Worm (Caenorhabditis elegans): ENCODE measurements around the gene rbd-1.

Gene rbd-1

ce11 chrIV:12746284-12746683 lies 21.5 kb downstream of the rbd-1 start, which contains the start of gene inx-6:
inx-6 (plus strand) TSS chrIV:12746584.
- TF ChIP-seq M03D4.4 (tag; optimal IDR thresholded peaks at IDR 0.05) = no peak
- TF ChIP-seq nhr-237 (tag; optimal IDR thresholded peaks at IDR 0.05) = no peak
- no peak for TF ChIP-seq nhr-28 (tag; optimal IDR thresholded peaks at IDR 0.05)
- TF ChIP-seq nhr-12 (tag; optimal IDR thresholded peaks at IDR 0.05) = no peak
- TF ChIP-seq sem-2 (GFP tag; optimal IDR thresholded peaks at IDR 0.05) = no peak
- no peak for TF ChIP-seq bed-3 (GFP tag; optimal IDR thresholded peaks at IDR 0.05)
- TF ChIP-seq lin-13 (tag; optimal IDR thresholded peaks at IDR 0.05) = no peak
- no peak for TF ChIP-seq unc-120 (tag; optimal IDR thresholded peaks at IDR 0.05; ENCODE audit: poor library complexity, severe bottlenecking)
- TF ChIP-seq blmp-1 (tag; optimal IDR thresholded peaks at IDR 0.05) = no peak
- TF ChIP-seq mab-5 (tag; optimal IDR thresholded peaks at IDR 0.05) = no peak
- no peak for TF ChIP-seq hlh-1 (tag; optimal IDR thresholded peaks at IDR 0.05)
- TF ChIP-seq ces-1 (GFP tag; optimal IDR thresholded peaks at IDR 0.05) = no peak
- TF ChIP-seq pha-4 (tag; optimal IDR thresholded peaks at IDR 0.05) = no peak
- no peak for TF ChIP-seq nhr-2 (tag; optimal IDR thresholded peaks at IDR 0.05)
- TF ChIP-seq snpc-4 (tag; optimal IDR thresholded peaks at IDR 0.05) = no peak

ce11 chrIV:12748760-12749159 lies 24.0 kb downstream of the rbd-1 start:
- no peak for TF ChIP-seq ceh-39 (tag; optimal IDR thresholded peaks at IDR 0.05)
- no peak for TF ChIP-seq unc-62 (GFP tag; optimal IDR thresholded peaks at IDR 0.05)
- TF ChIP-seq M03D4.4 (tag; optimal IDR thresholded peaks at IDR 0.05) = no peak
- TF ChIP-seq hlh-1 (tag; optimal IDR thresholded peaks at IDR 0.05) = no peak
- no peak for TF ChIP-seq ztf-11 (tag; optimal IDR thresholded peaks at IDR 0.05)

- TF ChIP-seq tbx-8 (GFP tag; optimal IDR thresholded peaks at IDR 0.05) (no peak), nhr-28 (tag; optimal IDR thresholded peaks at IDR 0.05) (no peak), ceh-83 (GFP tag; optimal IDR thresholded peaks at IDR 0.05) (no peak), lsy-2 (tag; optimal IDR thresholded peaks at IDR 0.05) (no peak), pha-4 (tag; optimal IDR thresholded peaks at IDR 0.05) (no peak)
Observed at ce11 chrIV:12754170-12754569, 29.4 kb downstream of the rbd-1 start.

ce11 chrIV:12755641-12756040 lies 30.9 kb downstream of the rbd-1 start:
- TF ChIP-seq zip-8 (tag; optimal IDR thresholded peaks at IDR 0.05) = peak; percentile 93
- TF ChIP-seq nhr-12 (tag; optimal IDR thresholded peaks at IDR 0.05) = no peak

- TF ChIP-seq ztf-11 (tag; optimal IDR thresholded peaks at IDR 0.05) (no peak), sem-2 (GFP tag; optimal IDR thresholded peaks at IDR 0.05) (no peak), unc-39 (tag; optimal IDR thresholded peaks at IDR 0.05) (no peak), elt-1 (tag; optimal IDR thresholded peaks at IDR 0.05; ENCODE audit: borderline replicate concordance, insufficient read depth) (no peak)
Observed at ce11 chrIV:12757470-12757869, 32.7 kb downstream of the rbd-1 start, which contains the start of gene flp-9. flp-9 (minus strand) TSS chrIV:12757570.

- TF ChIP-seq ces-1 (GFP tag; optimal IDR thresholded peaks at IDR 0.05) (peak; percentile 83), elt-1 (tag; optimal IDR thresholded peaks at IDR 0.05; ENCODE audit: borderline replicate concordance, insufficient read depth) (no peak)
Observed at ce11 chrIV:12762782-12763181, 38.0 kb downstream of the rbd-1 start.

- no peak for TF ChIP-seq bed-3 (GFP tag; optimal IDR thresholded peaks at IDR 0.05)
- TF ChIP-seq ces-1 (GFP tag; optimal IDR thresholded peaks at IDR 0.05) = no peak
- no peak for TF ChIP-seq cnd-1 (tag; optimal IDR thresholded peaks at IDR 0.05)
- no peak for TF ChIP-seq ceh-43 (GFP tag; optimal IDR thresholded peaks at IDR 0.05)
Observed at ce11 chrIV:12765067-12765466, 40.3 kb downstream of the rbd-1 start, which contains the start of gene ZK897.10. ZK897.10 (plus strand) TSS chrIV:12765351.

- TF ChIP-seq zip-8 (tag; optimal IDR thresholded peaks at IDR 0.05) (no peak), cnd-1 (tag; optimal IDR thresholded peaks at IDR 0.05) (no peak), sptf-1 (tag; optimal IDR thresholded peaks at IDR 0.05) (peak; percentile 45), ces-1 (GFP tag; optimal IDR thresholded peaks at IDR 0.05) (peak; percentile 79), mls-2 (tag; optimal IDR thresholded peaks at IDR 0.05) (peak; percentile 57), lsy-2 (tag; optimal IDR thresholded peaks at IDR 0.05) (peak; percentile 3), unc-39 (tag; optimal IDR thresholded peaks at IDR 0.05) (no peak)
Observed at ce11 chrIV:12771414-12771813, 46.6 kb downstream of the rbd-1 start.
